Fruit fly (Drosophila melanogaster) whole organism, adult: ENCODE measurements around the gene Pif1B.

ENCODE experiments used
- CG12768 ChIP-seq: fragments of 200-800 bp; sonication (Bioruptor generic); optimal IDR thresholded peaks from 2 replicates; lab custom pipeline; 2017; ENCODE audit warnings: missing biosample characterization, missing genetic modification characterization, mild to moderate bottlenecking, moderate library complexity, missing genetic modification reagents
- CG1620 ChIP-seq: fragments of 200-800 bp; sonication (Bioruptor generic); optimal IDR thresholded peaks from 2 replicates; lab custom pipeline; 2016; ENCODE audit warnings: missing biosample characterization, missing genetic modification characterization
- CG33017 ChIP-seq: fragments of 200-800 bp; sonication (Bioruptor generic); optimal IDR thresholded peaks from 2 replicates; lab custom pipeline; 2018; ENCODE audit warnings: missing biosample characterization, mild to moderate bottlenecking, missing genetic modification characterization, moderate library complexity
- CG5204 ChIP-seq: fragments of 200-800 bp; sonication (Bioruptor generic); optimal IDR thresholded peaks from 2 replicates; lab custom pipeline; 2016; ENCODE audit warnings: missing biosample characterization, missing genetic modification characterization
- CG7101 ChIP-seq: fragments of 200-800 bp; sonication (Bioruptor generic); optimal IDR thresholded peaks from 2 replicates; lab custom pipeline; 2018; ENCODE audit warnings: missing biosample characterization, mild to moderate bottlenecking, missing genetic modification characterization, moderate library complexity
- Hr96 ChIP-seq: fragments of 200-800 bp; sonication (Bioruptor generic); optimal IDR thresholded peaks from 2 replicates; lab custom pipeline; 2016; ENCODE audit warnings: missing biosample characterization, missing genetic modification characterization
- Mnt ChIP-seq: fragments of 200-800 bp; sonication (Bioruptor generic); optimal IDR thresholded peaks from 2 replicates; lab custom pipeline; 2016; ENCODE audit warnings: missing biosample characterization, mild to moderate bottlenecking, missing genetic modification characterization
- cic ChIP-seq: fragments of 200-800 bp; sonication (Bioruptor generic); optimal IDR thresholded peaks from 2 replicates; lab custom pipeline; 2017; ENCODE audit warnings: missing biosample characterization, mild to moderate bottlenecking, missing genetic modification characterization, moderate library complexity
- cnc ChIP-seq, 2 experiments: fragments of >200 bp; optimal IDR thresholded peaks; 2 replicates each; lab custom pipeline; 2017
- kay ChIP-seq: fragments of 200-800 bp; sonication (Bioruptor generic); peaks from one replicate; lab custom pipeline; 2016; ENCODE audit warnings: missing biosample characterization, missing genetic modification characterization, borderline replicate concordance
- pad ChIP-seq: fragments of 200-800 bp; sonication (Bioruptor generic); optimal IDR thresholded peaks from 3 replicates; lab custom pipeline; 2017; ENCODE audit warnings: missing biosample characterization, missing genetic modification characterization, mild to moderate bottlenecking, moderate library complexity, missing genetic modification reagents
- tj ChIP-seq: fragments of 200-800 bp; sonication (Bioruptor generic); optimal IDR thresholded peaks from 3 replicates; lab custom pipeline; 2017; ENCODE audit warnings: missing biosample characterization, mild to moderate bottlenecking, missing genetic modification characterization, moderate library complexity

Gene Pif1B

DNA sequence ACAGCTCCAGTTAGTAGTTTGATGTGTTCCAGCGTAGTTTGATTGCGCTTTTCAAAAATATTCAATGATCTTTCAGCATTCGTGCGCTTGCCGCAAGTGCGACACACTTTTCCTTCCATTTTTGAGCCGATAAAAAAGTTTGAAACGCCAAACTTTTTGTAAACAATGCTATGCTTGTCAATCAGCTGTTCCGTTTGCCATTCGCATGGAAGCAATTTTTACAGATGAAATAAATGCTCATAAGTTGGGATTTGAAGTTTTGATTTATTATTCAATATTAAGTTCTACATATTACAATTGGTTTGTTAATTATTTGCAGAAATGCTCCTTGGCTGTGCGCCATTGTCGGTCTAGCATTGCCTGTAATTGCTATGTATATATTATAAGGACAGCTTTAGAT is 71.4 kb downstream of the Pif1B start, which contains the start of gene ranshi:
ranshi (minus strand) TSS at position 152 of the 400 bp plus-strand sequence.
- no peak for TF ChIP-seq Hr96
- TF ChIP-seq CG33017 (tag; lab: Kevin White, UChicago), result no peak
- no peak for TF ChIP-seq CG5204
- TF ChIP-seq kay, result peak; percentile 39
- TF ChIP-seq tj, result no peak
- TF ChIP-seq cic (GFP tag; lab: Kevin White, UChicago), result no peak
- TF ChIP-seq CG1620 (GFP tag; lab: Kevin White, UChicago), result no peak
- no peak for TF ChIP-seq CG12768 (GFP tag; lab: Kevin White, UChicago)

- no peak for TF ChIP-seq kay
- TF ChIP-seq CG7101 (tag; lab: Kevin White, UChicago), result peak; percentile 25
- TF ChIP-seq pad, result no peak
- no peak for TF ChIP-seq cnc (optimal IDR thresholded peaks at IDR 0.05; lab: Kevin White, UChicago)
- peak; percentile 19 for TF ChIP-seq Mnt (GFP tag; lab: Kevin White, UChicago)
- TF ChIP-seq cic (GFP tag; lab: Kevin White, UChicago), result no peak
Observed at dm6 chr3R:8726632-8727031, 74.3 kb downstream of the Pif1B start, which contains the start of gene CG8159. CG8159 (plus strand) TSS chr3R:8726854.

dm6 chr3R:8725179-8725578 is 75.8 kb downstream of the Pif1B start, which contains the start of gene ouib:
ouib (plus strand) TSS chr3R:8725479.
- TF ChIP-seq CG1620 (GFP tag; lab: Kevin White, UChicago) (no peak), kay (peak; percentile 73)
